Worm (Caenorhabditis elegans): ENCODE results near the gene F26C11.4.

DNA sequence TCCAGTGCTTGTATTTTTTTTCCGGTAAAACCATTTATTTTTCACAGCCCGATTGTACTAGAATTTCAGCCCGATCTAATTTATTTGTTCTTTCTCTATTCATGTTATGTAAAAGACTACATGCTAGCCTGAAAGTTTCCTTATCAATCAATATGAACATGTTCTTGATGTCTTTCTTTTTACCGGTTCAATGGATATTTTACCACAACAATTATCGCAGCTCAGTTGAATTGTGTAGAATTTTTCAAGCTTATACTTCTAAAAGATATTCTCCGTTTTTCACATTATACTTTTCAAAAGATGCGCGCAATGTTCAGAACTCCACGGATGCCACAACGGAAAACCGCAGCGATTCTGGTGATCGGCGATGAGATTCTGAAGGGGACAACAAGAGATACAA is 27.8 kb upstream of the F26C11.4 start, which contains the start of gene flad-1:
- TF ChIP-seq nhr-232 (tag; optimal IDR thresholded peaks at IDR 0.05): no peak
- TF ChIP-seq nhr-11 (tag; optimal IDR thresholded peaks at IDR 0.05): no peak
- no peak for TF ChIP-seq tbx-2 (tag; optimal IDR thresholded peaks at IDR 0.05)
- TF ChIP-seq ahr-1 (tag; optimal IDR thresholded peaks at IDR 0.05): no peak
- TF ChIP-seq F13H6.1 (tag; optimal IDR thresholded peaks at IDR 0.05): no peak
- TF ChIP-seq ttx-3 (tag; optimal IDR thresholded peaks at IDR 0.05): no peak

Measured in whole organism, late embryonic.